Fruit fly (Drosophila melanogaster): ENCODE data around the gene Hpf1.

Hpf1 gene

DNA sequence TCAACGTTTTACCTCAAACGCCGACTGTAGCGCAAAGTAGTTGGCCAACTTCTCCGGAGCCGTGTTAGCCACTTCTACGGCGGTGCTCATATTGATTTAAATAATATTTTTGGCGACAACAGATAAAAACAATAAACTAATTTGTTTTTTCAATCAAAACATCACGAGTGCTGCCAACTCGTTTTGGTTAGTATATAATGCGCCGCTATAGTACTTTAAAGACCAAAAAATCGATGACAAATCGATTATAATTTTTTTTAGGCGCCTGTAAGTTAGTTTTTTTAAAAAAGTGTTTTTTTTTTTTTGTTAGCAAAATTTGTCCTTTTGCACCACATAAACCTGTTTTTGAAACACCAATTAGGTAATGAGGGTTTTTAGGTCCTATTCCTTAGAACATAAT lies 29.6 kb downstream of the Hpf1 start, which contains the start of gene Hpr1 (continued):
- peak; percentile 23; the same call in 1 of the 3 replicates for TF ChIP-seq Doc3 (GFP tag; IDR thresholded peaks at IDR 0.05; ENCODE audit: partially characterized antibody)
- TF ChIP-seq Hsf (GFP tag; optimal IDR thresholded peaks at IDR 0.05) = no peak
- TF ChIP-seq Scr (GFP tag; IDR thresholded peaks at IDR 0.05; ENCODE audit: partially characterized antibody) = peak; percentile 58
- no peak for TF ChIP-seq B-H1 (GFP tag; IDR thresholded peaks at IDR 0.05)
- TF ChIP-seq CG11504 (tag; optimal IDR thresholded peaks at IDR 0.05) = no peak
- TF ChIP-seq Mes4 (GFP tag; optimal IDR thresholded peaks at IDR 0.05) = no peak
- peak; percentile 29; the same call in 1 of the 2 replicates for TF ChIP-seq Bgb (GFP tag; IDR thresholded peaks at IDR 0.05; ENCODE audit: partially characterized antibody)
- peak; percentile 68 for TF ChIP-seq CG4617 (GFP tag; optimal IDR thresholded peaks at IDR 0.05; ENCODE audit: borderline replicate concordance)
- peak; percentile 33 for TF ChIP-seq Ets97D (GFP tag; optimal IDR thresholded peaks at IDR 0.05)
- TF ChIP-seq trem (tag; optimal IDR thresholded peaks at IDR 0.05) = peak; percentile 99
- peak; percentile 45 for TF ChIP-seq YL-1 (GFP tag; optimal IDR thresholded peaks at IDR 0.05)
- peak; percentile 49; the same call in 1 of the 2 replicates for TF ChIP-seq bbx (GFP tag; IDR thresholded peaks at IDR 0.05; ENCODE audit: partially characterized antibody)
- TF ChIP-seq CG33557 (GFP tag; optimal IDR thresholded peaks at IDR 0.05) = no peak
- TF ChIP-seq CG17385 (GFP tag; optimal IDR thresholded peaks at IDR 0.05) = no peak
- TF ChIP-seq CG6272 (GFP tag; IDR thresholded peaks at IDR 0.05) = no peak
- no peak for TF ChIP-seq Trl (optimal IDR thresholded peaks at IDR 0.05)
- no peak for TF ChIP-seq Trl (GFP tag; optimal IDR thresholded peaks at IDR 0.05)
- TF ChIP-seq Opbp (GFP tag; IDR thresholded peaks at IDR 0.05; ENCODE audit: partially characterized antibody) = no peak; the same call in 2 of the 3 replicates
- 0 out of 2 replicates have a peak, but pooled peaks have one; percentile 34 for TF ChIP-seq onecut (GFP tag; IDR thresholded peaks at IDR 0.05)
- TF ChIP-seq gfzf (GFP tag; optimal IDR thresholded peaks at IDR 0.05) = peak; percentile 41
- no peak for TF ChIP-seq Pdp1 (GFP tag; optimal IDR thresholded peaks at IDR 0.05)

DNA sequence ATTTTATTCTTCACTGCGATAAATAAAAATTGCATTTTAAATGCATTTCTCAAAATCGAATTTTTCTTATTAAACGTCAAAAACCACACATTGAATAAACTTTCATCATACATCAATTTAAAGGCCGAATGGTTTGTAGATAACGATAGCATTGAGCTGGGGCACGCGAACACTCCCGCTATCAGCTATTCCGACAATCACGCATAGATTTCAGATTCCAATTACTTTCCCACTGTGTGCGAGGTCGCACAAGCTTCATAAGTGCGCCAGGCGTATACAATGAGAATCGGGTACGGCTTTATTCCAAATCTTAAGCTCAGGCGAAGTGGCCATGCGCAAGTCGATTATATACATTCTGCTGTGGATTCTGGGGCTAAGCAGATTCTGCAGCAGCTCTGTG lies 30.1 kb downstream of the Hpf1 start, which contains the start of gene CG46303:
Gene CG46303, plus strand, starts transcription at position 223 of the 400 bp plus-strand sequence.
- TF ChIP-seq sens (GFP tag) (no peak), Bdp1 (GFP tag; optimal IDR thresholded peaks at IDR 0.05) (no peak), mirr (GFP tag; optimal IDR thresholded peaks at IDR 0.05) (peak; percentile 65), sr (GFP tag; IDR thresholded peaks at IDR 0.05) (no peak), tx (GFP tag; optimal IDR thresholded peaks at IDR 0.05) (no peak), BEAF-32 (GFP tag; optimal IDR thresholded peaks at IDR 0.05) (no peak), cato (GFP tag; optimal IDR thresholded peaks at IDR 0.05; ENCODE audit: borderline replicate concordance) (no peak), psq (GFP tag; optimal IDR thresholded peaks at IDR 0.05) (no peak), vvl (GFP tag; IDR thresholded peaks at IDR 0.05) (no peak), CG34376 (GFP tag; optimal IDR thresholded peaks at IDR 0.05) (peak; percentile 23), slbo (GFP tag; IDR thresholded peaks at IDR 0.05) (no peak), disco-r (GFP tag; optimal IDR thresholded peaks at IDR 0.05) (no peak), Dip2 (GFP tag; IDR thresholded peaks at IDR 0.05) (no peak), sna (GFP tag; IDR thresholded peaks at IDR 0.05; ENCODE audit: partially characterized antibody) (no peak), CG6654 (GFP tag; optimal IDR thresholded peaks at IDR 0.05) (no peak), CG12391 (tag; optimal IDR thresholded peaks at IDR 0.05) (no peak), CoRest (tag; optimal IDR thresholded peaks at IDR 0.05) (no peak), HmgZ (tag; optimal IDR thresholded peaks at IDR 0.05) (peak; percentile 1), fd64A (GFP tag; optimal IDR thresholded peaks at IDR 0.05) (no peak), crol (GFP tag; IDR thresholded peaks at IDR 0.05) (no peak), Oaz (GFP tag; IDR thresholded peaks at IDR 0.05) (no peak), dysf (GFP tag; IDR thresholded peaks at IDR 0.05) (peak; percentile 12; the same call in 1 of the 3 replicates), CG13287 (GFP tag; IDR thresholded peaks at IDR 0.05; ENCODE audit: partially characterized antibody) (no peak), bbx (GFP tag; IDR thresholded peaks at IDR 0.05; ENCODE audit: partially characterized antibody) (no peak), cwo (GFP tag; optimal IDR thresholded peaks at IDR 0.05) (peak; percentile 25), ssp (GFP tag; IDR thresholded peaks at IDR 0.05) (no peak), CG3838 (GFP tag; optimal IDR thresholded peaks at IDR 0.05) (no peak), lov (optimal IDR thresholded peaks at IDR 0.05) (no peak), lov (GFP tag; IDR thresholded peaks at IDR 0.05) (no peak), Hey (tag; optimal IDR thresholded peaks at IDR 0.05) (peak; percentile 24), CG1233 (GFP tag; optimal IDR thresholded peaks at IDR 0.05) (no peak)

Measured in whole organism, embryonic.